Worm (Caenorhabditis elegans) whole organism, mixed stage, embryonic: ENCODE results near the gene Y57E12AL.6.

Source experiments
- blmp-1 ChIP-seq: fragments of 150-350 bp; optimal IDR thresholded peaks from 2 replicates; lab custom pipeline; 2014; ENCODE audit warnings: missing biosample characterization, missing genetic modification characterization
- lsy-2 ChIP-seq: fragments of 150-350 bp; optimal IDR thresholded peaks from 2 replicates; lab custom pipeline; 2014; ENCODE audit warnings: missing biosample characterization, missing genetic modification characterization
- mep-1 ChIP-seq: fragments of 150-350 bp; optimal IDR thresholded peaks from 2 replicates; lab custom pipeline; 2017; ENCODE audit warnings: missing biosample characterization, missing genetic modification reagents, missing genetic modification characterization, inconsistent platforms
- tbx-8 ChIP-seq: fragments of 200-800 bp; sonication (Bioruptor generic); optimal IDR thresholded peaks from 2 replicates; lab custom pipeline; 2018; ENCODE audit warnings: mild to moderate bottlenecking, missing genetic modification characterization, moderate library complexity, missing compliant biosample characterization

The Y57E12AL.6 gene

DNA sequence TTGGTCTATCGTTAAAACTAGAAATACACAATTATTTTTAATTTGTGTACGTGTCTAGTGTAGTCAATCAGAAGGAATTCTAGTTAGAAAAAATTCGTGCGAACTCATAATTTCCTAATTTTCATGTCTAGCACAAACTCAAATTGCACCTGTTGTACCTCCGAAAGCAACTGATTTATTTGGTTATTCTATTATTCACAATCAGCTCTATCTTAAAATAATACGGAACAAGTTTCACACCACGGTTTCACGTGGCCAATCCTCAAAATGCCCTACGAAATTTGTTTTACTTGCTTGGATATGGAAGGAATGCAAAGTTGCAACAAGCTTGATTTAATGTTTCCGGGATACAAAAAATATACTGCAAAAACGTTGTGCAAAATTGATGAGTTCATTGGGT, 47.7 kb downstream of the Y57E12AL.6 start, which contains the start of gene srw-127:
srw-127 (plus strand) TSS at position 301 of the 400 bp plus-strand sequence.
- TF ChIP-seq lsy-2 (tag; lab: Kevin White, UChicago) (no peak), mep-1 (tag; lab: Kevin White, UChicago) (no peak), blmp-1 (tag; lab: Kevin White, UChicago) (no peak), tbx-8 (GFP tag; lab: Kevin White, UChicago) (no peak)
